Fruit fly (Drosophila melanogaster) whole organism: ENCODE measurements around the gene CG43759.

Experiments
- CG8478 ChIP-seq: fragments of >200 bp; optimal IDR thresholded peaks from 2 replicates; lab custom pipeline; 2018; ENCODE audit warnings: inconsistent platforms
- Dll ChIP-seq: fragments of >200 bp; optimal IDR thresholded peaks from 2 replicates; lab custom pipeline; 2017
- EcR ChIP-seq, 2 experiments: fragments of >200 bp; optimal IDR thresholded peaks; 2 replicates each; lab custom pipeline; 2017; ENCODE audit warnings: missing biosample characterization in 2 of 2, missing genetic modification characterization in 2 of 2, missing genetic modification reagents in 2 of 2
- pan ChIP-seq: fragments of >200 bp; optimal IDR thresholded peaks from 2 replicates; lab custom pipeline; 2017
- psq ChIP-seq: fragments of >200 bp; optimal IDR thresholded peaks from 2 replicates; lab custom pipeline; 2017
- usp ChIP-seq: fragments of >200 bp; optimal IDR thresholded peaks from 2 replicates; lab custom pipeline; 2017; ENCODE audit warnings: missing biosample characterization, missing genetic modification characterization, mixed read lengths

- TF ChIP-seq CG8478 (lab: Kevin White, UChicago) (no peak), pan (lab: Kevin White, UChicago) (no peak), EcR (GFP tag; optimal IDR thresholded peaks at IDR 0.05; lab: Kevin White, UChicago) (no peak), psq (lab: Kevin White, UChicago) (no peak), Dll (lab: Kevin White, UChicago) (no peak), usp (no peak)
Measured at dm6 chrX:18941980-18942379, 11.8 kb downstream of the CG43759 start.
